Worm (Caenorhabditis elegans) whole organism, L2 larva: ENCODE results near the gene E04F6.6.

ENCODE experiments used
- F13H6.1 ChIP-seq: sonication (generic microtip); optimal IDR thresholded peaks from 2 replicates; lab custom pipeline; 2016; ENCODE audit warnings: missing genetic modification characterization, missing compliant biosample characterization
- Y55F3AM.14 ChIP-seq: fragments of 200-800 bp; sonication (Bioruptor generic); optimal IDR thresholded peaks from 2 replicates; lab custom pipeline; 2018; ENCODE audit warnings: mild to moderate bottlenecking, missing genetic modification characterization, missing compliant biosample characterization
- ZK546.5 ChIP-seq: sonication (generic microtip); optimal IDR thresholded peaks from 2 replicates; lab custom pipeline; 2017; ENCODE audit warnings: missing biosample characterization, missing genetic modification characterization
- alr-1 ChIP-seq: fragments of 150-350 bp; optimal IDR thresholded peaks from 2 replicates; lab custom pipeline; 2014; ENCODE audit warnings: missing biosample characterization, missing genetic modification characterization
- ama-1 ChIP-seq: fragments of 150-350 bp; optimal IDR thresholded peaks from 2 replicates; lab custom pipeline; 2018; ENCODE audit warnings: inconsistent platforms
- blmp-1 ChIP-seq: sonication (generic microtip); optimal IDR thresholded peaks from 2 replicates; lab custom pipeline; 2017; ENCODE audit warnings: missing genetic modification characterization, mild to moderate bottlenecking, missing compliant biosample characterization, antibody characterized with exemption, moderate library complexity; ENCODE audit not compliant: insufficient read depth
- ceh-16 ChIP-seq: fragments of 150-350 bp; optimal IDR thresholded peaks from 2 replicates; lab custom pipeline; 2014; ENCODE audit warnings: missing biosample characterization, missing genetic modification characterization
- ceh-82 ChIP-seq: fragments of 150-350 bp; optimal IDR thresholded peaks from 2 replicates; lab custom pipeline; 2014; ENCODE audit warnings: missing biosample characterization, missing genetic modification characterization
- crh-2 ChIP-seq: sonication (generic microtip); optimal IDR thresholded peaks from 2 replicates; lab custom pipeline; 2017; ENCODE audit warnings: missing biosample characterization, missing genetic modification characterization
- egl-27 ChIP-seq: sonication (generic microtip); optimal IDR thresholded peaks from 3 replicates; lab custom pipeline; 2017; ENCODE audit warnings: missing biosample characterization, missing genetic modification reagents, missing genetic modification characterization
- elt-1 ChIP-seq: fragments of 150-350 bp; optimal IDR thresholded peaks from 2 replicates; lab custom pipeline; 2014; ENCODE audit warnings: missing biosample characterization, missing genetic modification characterization
- fos-1 ChIP-seq: fragments of 150-350 bp; optimal IDR thresholded peaks from 2 replicates; lab custom pipeline; 2014; ENCODE audit warnings: missing biosample characterization, missing genetic modification characterization
- lin-11 ChIP-seq: fragments of 150-350 bp; sonication (generic microtip); optimal IDR thresholded peaks from 2 replicates; lab custom pipeline; 2014; ENCODE audit warnings: missing biosample characterization, missing genetic modification characterization, inconsistent platforms, mixed read lengths
- mbf-1 ChIP-seq: sonication (generic microtip); optimal IDR thresholded peaks from 2 replicates; lab custom pipeline; 2017; ENCODE audit warnings: missing biosample characterization, missing genetic modification characterization
- mdl-1 ChIP-seq, 2 experiments: fragments of 150-350 bp in 1 of 2; sonication (generic microtip) in 1 of 2; optimal IDR thresholded peaks; 2 replicates each; lab custom pipeline; 2017; ENCODE audit warnings: missing biosample characterization in 2 of 2, missing genetic modification characterization in 2 of 2
- nhr-11 ChIP-seq: fragments of 150-350 bp; optimal IDR thresholded peaks from 2 replicates; lab custom pipeline; 2014; ENCODE audit warnings: missing biosample characterization, missing genetic modification characterization
- nhr-129 ChIP-seq: fragments of 150-350 bp; optimal IDR thresholded peaks from 2 replicates; lab custom pipeline; 2014; ENCODE audit warnings: missing biosample characterization, missing genetic modification characterization
- nhr-21 ChIP-seq: fragments of 150-350 bp; optimal IDR thresholded peaks from 2 replicates; lab custom pipeline; 2014; ENCODE audit warnings: missing biosample characterization, missing genetic modification characterization
- nhr-23 ChIP-seq: fragments of 150-350 bp; optimal IDR thresholded peaks from 2 replicates; lab custom pipeline; 2014; ENCODE audit warnings: missing biosample characterization, missing genetic modification reagents, missing genetic modification characterization
- nhr-237 ChIP-seq: fragments of 150-350 bp; optimal IDR thresholded peaks from 2 replicates; lab custom pipeline; 2014; ENCODE audit warnings: missing biosample characterization, missing genetic modification characterization
- nhr-25 ChIP-seq: fragments of 150-350 bp; sonication (generic microtip); optimal IDR thresholded peaks from 3 replicates; lab custom pipeline; 2014; ENCODE audit warnings: missing biosample characterization, missing genetic modification characterization
- nhr-6 ChIP-seq: fragments of 150-350 bp; optimal IDR thresholded peaks from 2 replicates; lab custom pipeline; 2014; ENCODE audit warnings: missing biosample characterization, missing genetic modification characterization
- skn-1 ChIP-seq: sonication (generic microtip); optimal IDR thresholded peaks from 2 replicates; lab custom pipeline; 2017; ENCODE audit warnings: missing biosample characterization, missing genetic modification characterization
- sma-3 ChIP-seq: sonication (generic microtip); optimal IDR thresholded peaks from 2 replicates; lab custom pipeline; 2016; ENCODE audit warnings: missing genetic modification reagents, missing genetic modification characterization, missing compliant biosample characterization
- sma-9 ChIP-seq, 2 experiments: fragments of 150-350 bp in 1 of 2; sonication (generic microtip) in 1 of 2; optimal IDR thresholded peaks; 2 replicates each; lab custom pipeline; 2014 to 2016; ENCODE audit warnings: missing genetic modification characterization in 2 of 2, mild to moderate bottlenecking in 1 of 2, missing biosample characterization in 1 of 2, missing compliant biosample characterization in 1 of 2, missing genetic modification reagents in 1 of 2, moderate library complexity in 1 of 2
- snpc-4 ChIP-seq: fragments of 150-350 bp; optimal IDR thresholded peaks from 2 replicates; lab custom pipeline; 2014; ENCODE audit warnings: missing biosample characterization, missing genetic modification characterization
- zag-1 ChIP-seq: fragments of 150-350 bp; optimal IDR thresholded peaks from 2 replicates; lab custom pipeline; 2014; ENCODE audit warnings: missing biosample characterization, missing genetic modification characterization
- ztf-4 ChIP-seq: fragments of 150-350 bp; optimal IDR thresholded peaks from 2 replicates; lab custom pipeline; 2014; ENCODE audit warnings: missing biosample characterization, missing genetic modification characterization

The E04F6.6 gene

DNA sequence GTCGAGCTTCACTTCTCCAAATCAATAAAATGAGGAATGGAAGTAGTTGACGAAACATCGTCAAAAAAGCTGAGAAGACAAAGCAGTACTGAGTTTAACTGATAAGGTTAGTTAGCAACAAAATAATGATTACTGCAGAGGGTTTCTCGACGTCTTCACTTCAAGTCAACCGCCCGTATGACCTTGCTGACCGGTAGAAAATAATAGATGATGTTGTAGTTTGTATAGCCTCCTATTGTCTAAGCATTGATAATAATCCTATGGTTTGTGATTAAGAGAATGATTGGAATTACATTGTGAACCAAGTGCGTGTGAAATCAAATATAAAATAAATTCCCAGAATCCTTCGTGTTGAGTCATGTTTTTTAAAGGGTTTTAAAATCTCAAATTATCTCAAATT, at the start of gene E04F6.6:
E04F6.6 (minus strand) TSS at position 258 of the 400 bp plus-strand sequence.
- TF ChIP-seq nhr-129 (tag; lab: Kevin White, UChicago) (no peak), nhr-25 (tag; lab: Kevin White, UChicago) (no peak), zag-1 (tag; lab: Kevin White, UChicago) (no peak), mbf-1 (tag; lab: Kevin White, UChicago) (no peak), snpc-4 (tag; lab: Kevin White, UChicago) (no peak), ztf-4 (tag; lab: Kevin White, UChicago) (no peak), sma-3 (GFP tag; lab: Kevin White, UChicago) (no peak), ceh-82 (tag; lab: Kevin White, UChicago) (no peak), nhr-11 (no peak)

DNA sequence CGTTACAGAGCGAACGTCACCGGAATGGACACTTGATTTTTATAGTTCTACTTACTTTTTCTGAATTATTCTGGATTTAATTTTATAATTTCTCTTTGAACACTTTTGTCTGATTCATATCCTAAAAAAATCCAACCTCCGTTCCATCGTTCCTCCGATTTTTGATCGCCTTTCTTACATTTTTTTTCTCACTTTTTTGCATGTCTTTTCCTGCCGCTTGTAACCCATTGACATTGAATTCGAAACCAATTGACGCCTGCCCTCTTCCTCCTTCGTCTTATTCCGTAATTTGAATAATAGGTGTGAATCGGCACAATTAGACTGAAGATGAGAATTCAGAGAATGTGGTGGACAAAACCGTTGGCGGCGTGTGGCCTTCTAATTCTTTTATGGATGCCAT, 46.2 kb upstream of the E04F6.6 start, which contains the start of gene skpo-3:
skpo-3 (plus strand) TSS at position 301 of the 400 bp plus-strand sequence.
- TF ChIP-seq skn-1: no peak
- TF ChIP-seq nhr-129 (tag; lab: Kevin White, UChicago): no peak
- TF ChIP-seq elt-1 (tag; lab: Kevin White, UChicago): no peak
- no peak for TF ChIP-seq ZK546.5 (tag; lab: Kevin White, UChicago)

DNA sequence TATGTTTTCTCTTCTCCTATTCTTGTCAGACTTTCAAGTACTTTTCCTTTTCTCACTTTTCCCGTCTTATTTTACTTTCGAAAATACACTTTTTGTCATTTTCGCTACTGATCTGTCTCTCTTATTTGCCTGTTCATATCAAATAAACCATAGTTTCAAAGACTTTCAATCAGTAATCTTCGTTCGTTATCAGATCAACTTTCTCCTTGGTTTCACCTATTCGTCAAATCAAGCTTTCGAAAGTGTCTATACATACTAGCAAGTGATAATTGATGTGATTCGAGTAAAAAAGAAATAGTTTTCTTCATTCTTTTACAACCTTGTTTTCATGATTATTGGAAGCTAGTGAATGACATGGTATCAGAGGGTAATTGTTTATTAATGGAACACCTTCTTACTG, 43.4 kb upstream of the E04F6.6 start:
- TF ChIP-seq blmp-1 (tag; lab: Kevin White, UChicago) (peak; percentile 79), nhr-237 (tag; lab: Kevin White, UChicago) (no peak), sma-3 (GFP tag; lab: Kevin White, UChicago) (peak; percentile 28)

DNA sequence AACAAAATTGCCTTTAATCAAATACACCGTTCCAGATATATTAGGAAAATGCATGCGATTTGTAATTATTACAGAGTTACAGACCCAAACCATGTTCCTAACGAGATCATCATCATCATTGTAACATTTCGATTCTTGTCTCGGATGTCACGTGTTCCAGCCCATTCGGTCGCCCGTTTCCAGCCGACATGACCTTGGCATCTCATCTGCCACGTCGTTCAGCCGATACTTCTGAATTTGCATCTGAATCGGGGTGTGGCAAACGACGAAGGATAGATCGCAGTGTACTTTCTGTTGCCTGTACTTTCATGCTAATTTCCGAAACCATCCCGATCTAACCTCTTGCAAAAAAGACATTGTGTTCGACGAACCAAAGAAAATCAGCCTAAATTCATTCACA, 40.3 kb upstream of the E04F6.6 start:
- TF ChIP-seq nhr-21 (tag; lab: Kevin White, UChicago) (no peak), nhr-25 (tag; lab: Kevin White, UChicago) (peak; percentile 15), sma-3 (GFP tag; lab: Kevin White, UChicago) (no peak), alr-1 (no peak)

ce11 chrII:7238791-7239190, 39.4 kb upstream of the E04F6.6 start:
- peak; percentile 67 for TF ChIP-seq ceh-16 (tag; lab: Kevin White, UChicago)
- no peak for TF ChIP-seq nhr-21 (tag; lab: Kevin White, UChicago)
- no peak for TF ChIP-seq egl-27 (tag; lab: Kevin White, UChicago)
- no peak for TF ChIP-seq Y55F3AM.14 (GFP tag; lab: Kevin White, UChicago)
- TF ChIP-seq nhr-23 (tag; lab: Kevin White, UChicago): no peak
- TF ChIP-seq lin-11: no peak
- no peak for TF ChIP-seq nhr-6 (tag; lab: Kevin White, UChicago)
- TF ChIP-seq ama-1 (lab: Kevin White, UChicago): no peak

DNA sequence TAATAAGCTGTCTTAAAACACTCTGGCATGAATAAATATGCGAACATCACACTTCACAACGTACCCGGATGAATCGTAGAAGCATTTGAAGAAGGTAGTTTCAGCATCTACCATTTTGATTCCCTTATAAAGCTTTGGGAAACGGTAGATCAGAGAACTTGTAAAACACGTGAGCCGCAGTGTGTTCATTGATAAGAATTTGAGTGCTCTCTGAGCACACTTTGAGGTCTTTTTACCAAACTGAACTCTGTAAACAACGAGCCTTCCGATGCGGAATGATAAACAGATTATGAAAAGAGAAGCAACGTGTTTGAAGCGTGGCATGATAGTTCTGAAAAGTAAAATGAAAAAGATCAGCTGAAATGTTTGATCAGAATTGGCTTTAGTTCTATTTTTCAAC, 38.9 kb upstream of the E04F6.6 start, which contains the start of gene aqp-1:
aqp-1 (minus strand) TSS at position 102 of the 400 bp plus-strand sequence.
- TF ChIP-seq F13H6.1 (tag; lab: Kevin White, UChicago) (peak; percentile 24), crh-2 (peak; percentile 68), nhr-6 (tag; lab: Kevin White, UChicago) (no peak), sma-3 (GFP tag; lab: Kevin White, UChicago) (peak; percentile 21), fos-1 (tag; lab: Kevin White, UChicago) (peak; percentile 40), sma-9 (GFP tag; optimal IDR thresholded peaks at IDR 0.05; lab: Kevin White, UChicago) (peak; percentile 78), sma-9 (tag; optimal IDR thresholded peaks at IDR 0.05; lab: Kevin White, UChicago) (no peak), ztf-4 (tag; lab: Kevin White, UChicago) (no peak), mdl-1 (tag; optimal IDR thresholded peaks at IDR 0.05; lab: Kevin White, UChicago) (peak in 1 of 2 experiments; percentile 17)

- TF ChIP-seq fos-1 (tag; lab: Kevin White, UChicago): peak; percentile 32
- no peak for TF ChIP-seq snpc-4 (tag; lab: Kevin White, UChicago)
- TF ChIP-seq, all 48 proteins: peak for 1
These were observed 37.6 kb upstream of the E04F6.6 start for ce11 chrII:7236937-7237336.
